Worm (Caenorhabditis elegans) whole organism, L4 larva: Measurements from ENCODE around the gene fip-4.

Experiments used
- F26F4.8 ChIP-seq: fragments of 200-800 bp; sonication (Bioruptor generic); conservative IDR thresholded peaks from 2 replicates; pipeline ENCODE4 v1.3.6; 2022; ENCODE audit warnings: missing genetic modification characterization, missing compliant biosample characterization
- F49E8.2 ChIP-seq: sonication (generic microtip); optimal IDR thresholded peaks from 2 replicates; lab custom pipeline; 2016; ENCODE audit warnings: missing compliant biosample characterization, mild to moderate bottlenecking, missing genetic modification characterization, borderline replicate concordance
- T26A8.4 ChIP-seq: fragments of 200-800 bp; sonication (Bioruptor generic); IDR thresholded peaks from 2 replicates; pipeline ENCODE4 v1.3.6; 2022; ENCODE audit warnings: missing genetic modification characterization, missing compliant biosample characterization
- aly-2 ChIP-seq: sonication (generic microtip); optimal IDR thresholded peaks from 2 replicates; lab custom pipeline; 2018; ENCODE audit warnings: missing biosample characterization, missing genetic modification characterization
- arid-1 ChIP-seq: fragments of 200-800 bp; sonication (Bioruptor generic); conservative IDR thresholded peaks from 2 replicates; pipeline ENCODE4 v1.3.6; 2022; ENCODE audit warnings: missing genetic modification reagents, missing genetic modification characterization, missing compliant biosample characterization
- ceh-20 ChIP-seq: fragments of 200-800 bp; sonication (Bioruptor generic); IDR thresholded peaks from 2 replicates; pipeline ENCODE4 v1.3.6; 2022; ENCODE audit warnings: missing genetic modification reagents, missing genetic modification characterization, missing compliant biosample characterization
- ceh-32 ChIP-seq: sonication (generic microtip); optimal IDR thresholded peaks from 2 replicates; lab custom pipeline; 2016; ENCODE audit warnings: mild to moderate bottlenecking, missing genetic modification characterization, missing compliant biosample characterization; ENCODE audit not compliant: poor library complexity
- ceh-82 ChIP-seq: sonication (generic microtip); optimal IDR thresholded peaks from 2 replicates; lab custom pipeline; 2017; ENCODE audit warnings: missing biosample characterization, missing genetic modification characterization
- daf-16 ChIP-seq, 3 experiments: sonication (generic microtip); optimal IDR thresholded peaks; 2 replicates each; lab custom pipeline; 2016 to 2017; ENCODE audit warnings: missing genetic modification characterization in 3 of 3, missing genetic modification reagents in 3 of 3, mild to moderate bottlenecking in 2 of 3, missing compliant biosample characterization in 2 of 3, missing biosample characterization in 1 of 3, moderate library complexity in 1 of 3
- daf-19 ChIP-seq: fragments of 200-800 bp; sonication (Bioruptor generic); conservative IDR thresholded peaks from 2 replicates; pipeline ENCODE4 v1.3.6; 2022; ENCODE audit warnings: missing genetic modification characterization, missing compliant biosample characterization
- daf-8 ChIP-seq: fragments of 200-800 bp; sonication (Bioruptor generic); IDR thresholded peaks from 2 replicates; pipeline ENCODE4 v1.3.6; 2022; ENCODE audit warnings: missing genetic modification characterization, missing compliant biosample characterization
- dmd-6 ChIP-seq: fragments of 200-800 bp; sonication (Bioruptor generic); IDR thresholded peaks from 2 replicates; pipeline ENCODE4 v1.3.6; 2022; ENCODE audit warnings: missing genetic modification reagents, missing genetic modification characterization, missing compliant biosample characterization
- dpl-1 ChIP-seq: fragments of 150-350 bp; optimal IDR thresholded peaks from 2 replicates; lab custom pipeline; 2014; ENCODE audit warnings: missing biosample characterization, missing genetic modification reagents, missing genetic modification characterization
- dve-1 ChIP-seq: sonication (generic microtip); optimal IDR thresholded peaks from 2 replicates; lab custom pipeline; 2017; ENCODE audit warnings: antibody characterized with exemption, mild to moderate bottlenecking, missing genetic modification characterization, missing compliant biosample characterization; ENCODE audit not compliant: insufficient read depth
- egl-27 ChIP-seq: sonication (generic microtip); optimal IDR thresholded peaks from 3 replicates; lab custom pipeline; 2017; ENCODE audit warnings: missing biosample characterization, missing genetic modification reagents, missing genetic modification characterization
- egl-43 ChIP-seq: fragments of 200-800 bp; sonication (Bioruptor generic); IDR thresholded peaks from 2 replicates; pipeline ENCODE4 v1.3.6; 2022; ENCODE audit warnings: missing genetic modification reagents, missing genetic modification characterization, missing compliant biosample characterization
- fkh-10 ChIP-seq: fragments of 150-350 bp; optimal IDR thresholded peaks from 2 replicates; lab custom pipeline; 2014; ENCODE audit warnings: missing biosample characterization, missing genetic modification reagents, missing genetic modification characterization
- hif-1 ChIP-seq, 2 experiments: sonication (generic microtip); optimal IDR thresholded peaks; 2 replicates each; lab custom pipeline; 2016 to 2017; ENCODE audit warnings: missing compliant biosample characterization in 2 of 2, missing genetic modification characterization in 2 of 2, missing genetic modification reagents in 2 of 2, missing genotype in 2 of 2, mild to moderate bottlenecking in 1 of 2
- hlh-11 ChIP-seq: fragments of 200-800 bp; sonication (Bioruptor generic); optimal IDR thresholded peaks from 2 replicates; lab custom pipeline; 2018; ENCODE audit warnings: mild to moderate bottlenecking, missing genetic modification characterization, missing compliant biosample characterization
- hlh-30 ChIP-seq: sonication (generic microtip); optimal IDR thresholded peaks from 2 replicates; lab custom pipeline; 2017; ENCODE audit warnings: antibody characterized with exemption, mild to moderate bottlenecking, missing genetic modification characterization, missing compliant biosample characterization; ENCODE audit not compliant: insufficient read depth
- lin-1 ChIP-seq: fragments of 200-800 bp; sonication (Bioruptor generic); IDR thresholded peaks from 2 replicates; pipeline ENCODE4 v1.3.6; 2022; ENCODE audit warnings: missing genetic modification reagents, missing genetic modification characterization, missing compliant biosample characterization
- lin-13 ChIP-seq: fragments of 150-350 bp; optimal IDR thresholded peaks from 2 replicates; lab custom pipeline; 2014; ENCODE audit warnings: missing biosample characterization, missing genetic modification reagents, missing genetic modification characterization
- lir-3 ChIP-seq: sonication (generic microtip); optimal IDR thresholded peaks from 2 replicates; lab custom pipeline; 2016; ENCODE audit warnings: mild to moderate bottlenecking, missing genetic modification characterization, missing compliant biosample characterization
- mdl-1 ChIP-seq, 2 experiments: fragments of 150-350 bp in 1 of 2; sonication (generic microtip) in 1 of 2; optimal IDR thresholded peaks; 2 replicates each; lab custom pipeline; 2014 to 2017; ENCODE audit warnings: missing biosample characterization in 2 of 2, missing genetic modification characterization in 2 of 2
- mes-2 ChIP-seq: sonication (generic microtip); optimal IDR thresholded peaks from 2 replicates; lab custom pipeline; 2016; ENCODE audit warnings: missing genotype, mild to moderate bottlenecking, missing genetic modification characterization, missing compliant biosample characterization; ENCODE audit not compliant: poor library complexity, severe bottlenecking
- mxl-2 ChIP-seq: fragments of 200-800 bp; sonication (Bioruptor generic); conservative IDR thresholded peaks from 2 replicates; pipeline ENCODE4 v1.3.6; 2022; ENCODE audit warnings: missing genetic modification reagents, missing genetic modification characterization, missing compliant biosample characterization
- mxl-3 ChIP-seq: fragments of 200-800 bp; sonication (Bioruptor generic); optimal IDR thresholded peaks from 2 replicates; lab custom pipeline; 2018; ENCODE audit warnings: mild to moderate bottlenecking, missing genetic modification characterization, missing compliant biosample characterization
- nhr-102 ChIP-seq: sonication (generic microtip); optimal IDR thresholded peaks from 2 replicates; lab custom pipeline; 2016; ENCODE audit warnings: mild to moderate bottlenecking, missing genetic modification characterization, moderate library complexity, missing compliant biosample characterization
- nhr-11 ChIP-seq: fragments of 150-350 bp; optimal IDR thresholded peaks from 2 replicates; lab custom pipeline; 2014; ENCODE audit warnings: missing biosample characterization, missing genetic modification characterization
- nhr-237 ChIP-seq: sonication (generic microtip); optimal IDR thresholded peaks from 2 replicates; lab custom pipeline; 2017; ENCODE audit warnings: missing biosample characterization, missing genetic modification characterization
- nhr-25 ChIP-seq: sonication (generic microtip); optimal IDR thresholded peaks from 2 replicates; lab custom pipeline; 2017; ENCODE audit warnings: missing genetic modification characterization, mild to moderate bottlenecking, missing compliant biosample characterization, antibody characterized with exemption, moderate library complexity, borderline replicate concordance; ENCODE audit not compliant: insufficient read depth
- nhr-28 ChIP-seq: fragments of 150-350 bp; optimal IDR thresholded peaks from 2 replicates; lab custom pipeline; 2014; ENCODE audit warnings: missing biosample characterization, missing genetic modification characterization
- nhr-42 ChIP-seq: fragments of 200-800 bp; sonication (Bioruptor generic); IDR thresholded peaks from 2 replicates; pipeline ENCODE4 v1.3.6; 2022; ENCODE audit warnings: missing genetic modification characterization, missing compliant biosample characterization
- nhr-48 ChIP-seq: sonication (generic microtip); optimal IDR thresholded peaks from 2 replicates; lab custom pipeline; 2016; ENCODE audit warnings: mild to moderate bottlenecking, missing genetic modification characterization, missing compliant biosample characterization
- nhr-6 ChIP-seq: fragments of 150-350 bp; optimal IDR thresholded peaks from 2 replicates; lab custom pipeline; 2014; ENCODE audit warnings: missing biosample characterization, missing genetic modification characterization
- nhr-77 ChIP-seq: fragments of 150-350 bp; optimal IDR thresholded peaks from 2 replicates; lab custom pipeline; 2014; ENCODE audit warnings: missing biosample characterization, missing genetic modification characterization
- pqm-1 ChIP-seq: sonication (generic microtip); optimal IDR thresholded peaks from 2 replicates; lab custom pipeline; 2017; ENCODE audit warnings: missing biosample characterization, missing genetic modification characterization
- saeg-2 ChIP-seq: fragments of 200-800 bp; sonication (Bioruptor generic); IDR thresholded peaks from 2 replicates; pipeline ENCODE4 v1.3.6; 2022; ENCODE audit warnings: missing genetic modification reagents, missing genetic modification characterization, missing compliant biosample characterization
- sdz-12 ChIP-seq: fragments of 200-800 bp; sonication (Bioruptor generic); optimal IDR thresholded peaks from 2 replicates; lab custom pipeline; 2018; ENCODE audit warnings: mild to moderate bottlenecking, missing genetic modification characterization, missing compliant biosample characterization
- set-16 ChIP-seq: fragments of 200-800 bp; sonication (Bioruptor generic); IDR thresholded peaks from 2 replicates; pipeline ENCODE4 v1.3.6; 2022; ENCODE audit warnings: missing genetic modification reagents, missing genetic modification characterization, missing compliant biosample characterization
- spr-1 ChIP-seq: sonication (generic microtip); optimal IDR thresholded peaks from 2 replicates; lab custom pipeline; 2016; ENCODE audit warnings: mild to moderate bottlenecking, missing genetic modification characterization, missing compliant biosample characterization
- unc-130 ChIP-seq: sonication (generic microtip); optimal IDR thresholded peaks from 2 replicates; lab custom pipeline; 2016; ENCODE audit warnings: missing genetic modification reagents, missing genetic modification characterization, missing compliant biosample characterization
- vab-7 ChIP-seq: fragments of 200-800 bp; sonication (Bioruptor generic); IDR thresholded peaks from 2 replicates; pipeline ENCODE4 v1.3.6; 2022; ENCODE audit warnings: missing genetic modification reagents, missing genetic modification characterization, missing compliant biosample characterization
- zfp-2 ChIP-seq: sonication (generic microtip); optimal IDR thresholded peaks from 2 replicates; lab custom pipeline; 2016; ENCODE audit warnings: mild to moderate bottlenecking, missing genetic modification characterization, missing compliant biosample characterization
- zip-11 ChIP-seq: fragments of 200-800 bp; sonication (Bioruptor generic); IDR thresholded peaks from 2 replicates; pipeline ENCODE4 v1.3.6; 2022; ENCODE audit warnings: missing genetic modification characterization, missing compliant biosample characterization
- ztf-11 ChIP-seq: fragments of 150-350 bp; optimal IDR thresholded peaks from 2 replicates; lab custom pipeline; 2014; ENCODE audit warnings: missing biosample characterization, missing genetic modification characterization

The fip-4 gene

ce11 chrV:8606099-8606696 lies 4.9 kb downstream of the fip-4 start, which contains the start of gene vps-60 (continued):
- peak; percentile 64 for TF ChIP-seq lin-1 (GFP tag; lab: Robert Waterston, UW)
- TF ChIP-seq ceh-32 = no peak
- TF ChIP-seq fkh-10 (GFP tag; lab: Kevin White, UChicago) = peak; percentile 74

- TF ChIP-seq dmd-6 (GFP tag; lab: Robert Waterston, UW) = peak; percentile 65
- TF ChIP-seq unc-130 (GFP tag; lab: Kevin White, UChicago) = no peak
- TF ChIP-seq daf-8 (GFP tag; lab: Robert Waterston, UW) = no peak
- no peak for TF ChIP-seq daf-19
- TF ChIP-seq nhr-237 (tag; lab: Kevin White, UChicago) = no peak
- TF ChIP-seq nhr-42 (GFP tag; lab: Robert Waterston, UW) = no peak
- no peak for TF ChIP-seq ceh-20 (GFP tag; lab: Robert Waterston, UW)
- no peak for TF ChIP-seq F49E8.2 (tag; lab: Kevin White, UChicago)
- no peak for TF ChIP-seq sdz-12 (GFP tag; lab: Kevin White, UChicago)
- TF ChIP-seq vab-7 (GFP tag; lab: Robert Waterston, UW) = no peak
- no peak for TF ChIP-seq zip-11 (GFP tag; lab: Robert Waterston, UW)
- TF ChIP-seq egl-43 = no peak
- no peak for TF ChIP-seq spr-1 (tag; lab: Kevin White, UChicago)
- peak; percentile 63 for TF ChIP-seq mxl-3 (GFP tag; lab: Kevin White, UChicago)
- no peak for TF ChIP-seq nhr-6 (tag; lab: Kevin White, UChicago)
- no peak for TF ChIP-seq zfp-2 (tag; lab: Kevin White, UChicago)
- TF ChIP-seq dve-1 (tag; lab: Kevin White, UChicago) = peak; percentile 73
- no peak for TF ChIP-seq ceh-82 (tag; lab: Kevin White, UChicago)
- TF ChIP-seq mxl-2 (GFP tag; lab: Robert Waterston, UW) = no peak
- TF ChIP-seq saeg-2 (GFP tag; lab: Robert Waterston, UW) = no peak
- TF ChIP-seq egl-27 (tag; lab: Kevin White, UChicago) = no peak
- TF ChIP-seq hlh-30 (tag; lab: Kevin White, UChicago) = peak; percentile 48
- peak in 1 of 2 experiments; percentile 79 for TF ChIP-seq mdl-1 (tag; optimal IDR thresholded peaks at IDR 0.05; lab: Kevin White, UChicago)
- TF ChIP-seq mes-2 = no peak
- no peak for TF ChIP-seq set-16 (GFP tag; lab: Robert Waterston, UW)
- TF ChIP-seq nhr-48 (tag; lab: Kevin White, UChicago) = no peak
- peak in 1 of 2 experiments; percentile 18 for TF ChIP-seq hif-1 (tag; optimal IDR thresholded peaks at IDR 0.05; lab: Kevin White, UChicago)
- TF ChIP-seq lin-13 = no peak
- TF ChIP-seq lir-3 = no peak
- no peak for TF ChIP-seq ztf-11 (tag; lab: Kevin White, UChicago)
- TF ChIP-seq nhr-102 (tag; lab: Kevin White, UChicago) = no peak
- no peak for TF ChIP-seq nhr-25 (tag; lab: Kevin White, UChicago)
- peak; percentile 59 for TF ChIP-seq nhr-77
- TF ChIP-seq F26F4.8 (GFP tag; lab: Robert Waterston, UW) = no peak
- no peak for TF ChIP-seq aly-2 (tag; lab: Kevin White, UChicago)
- peak; percentile 54 for TF ChIP-seq pqm-1 (tag; lab: Kevin White, UChicago)
- TF ChIP-seq hlh-11 (tag; lab: Kevin White, UChicago) = peak; percentile 66
- TF ChIP-seq arid-1 (GFP tag; lab: Robert Waterston, UW) = no peak
- TF ChIP-seq dpl-1 (GFP tag; lab: Kevin White, UChicago) = no peak
- no peak for TF ChIP-seq daf-16 (GFP tag; optimal IDR thresholded peaks at IDR 0.05; lab: Kevin White, UChicago)
- TF ChIP-seq daf-16 (tag; optimal IDR thresholded peaks at IDR 0.05; lab: Kevin White, UChicago) = peak; percentile 90
- no peak for TF ChIP-seq nhr-11 (tag; lab: Kevin White, UChicago)
- peak; percentile 74 for TF ChIP-seq nhr-28 (tag; lab: Kevin White, UChicago)
- TF ChIP-seq T26A8.4 (GFP tag; lab: Robert Waterston, UW) = no peak
Measured at ce11 chrV:8603272-8603671, 7.8 kb downstream of the fip-4 start, which contains the start of gene F41E6.5. F41E6.5 (plus strand) TSS chrV:8603480.
